Fruit fly (Drosophila melanogaster) whole organism, embryonic: ENCODE results near the gene Zw.

Experiments used
- Abd-B ChIP-seq: fragments of 200-800 bp; sonication (Bioruptor generic); optimal IDR thresholded peaks from 2 replicates; lab custom pipeline; 2018; ENCODE audit warnings: missing biosample characterization, mild to moderate bottlenecking, missing genetic modification characterization, moderate library complexity
- Blimp-1 ChIP-seq: fragments of 200-800 bp; sonication (Bioruptor generic); optimal IDR thresholded peaks from 3 replicates; lab custom pipeline; 2018; ENCODE audit warnings: missing biosample characterization, missing genetic modification characterization, mild to moderate bottlenecking, moderate library complexity, missing genetic modification reagents
- CG10267 ChIP-seq: fragments of 200-800 bp; sonication (Bioruptor generic); optimal IDR thresholded peaks from 2 replicates; lab custom pipeline; 2018; ENCODE audit warnings: missing biosample characterization, mild to moderate bottlenecking, missing genetic modification characterization, moderate library complexity
- CG11723 ChIP-seq: fragments of 200-800 bp; sonication (Bioruptor generic); optimal IDR thresholded peaks from 2 replicates; lab custom pipeline; 2017; ENCODE audit warnings: missing biosample characterization, mild to moderate bottlenecking, missing genetic modification characterization
- CG1233 ChIP-seq: fragments of 200-800 bp; sonication (Bioruptor generic); optimal IDR thresholded peaks from 4 replicates; lab custom pipeline; 2018; ENCODE audit warnings: missing biosample characterization, mild to moderate bottlenecking, missing genetic modification characterization
- CG12769 ChIP-seq: fragments of 200-800 bp; sonication (Bioruptor generic); optimal IDR thresholded peaks from 2 replicates; lab custom pipeline; 2019; ENCODE audit warnings: missing biosample characterization, mild to moderate bottlenecking, missing genetic modification characterization, moderate library complexity
- CG13775 ChIP-seq: fragments of 200-800 bp; sonication (Bioruptor generic); optimal IDR thresholded peaks from 3 replicates; lab custom pipeline; 2017; ENCODE audit warnings: missing biosample characterization, mild to moderate bottlenecking, missing genetic modification characterization
- CG15011 ChIP-seq: fragments of 200-800 bp; sonication (Bioruptor generic); optimal IDR thresholded peaks from 3 replicates; lab custom pipeline; 2018; ENCODE audit warnings: missing biosample characterization, mild to moderate bottlenecking, missing genetic modification characterization
- CG17186 ChIP-seq: fragments of 200-800 bp; sonication (Bioruptor generic); optimal IDR thresholded peaks from 3 replicates; lab custom pipeline; 2017; ENCODE audit warnings: missing biosample characterization, missing genetic modification reagents, missing genetic modification characterization
- CG32772 ChIP-seq: fragments of 200-800 bp; sonication (Bioruptor generic); IDR thresholded peaks from 2 replicates; pipeline ENCODE4 v1.3.6; 2022; ENCODE audit warnings: missing biosample characterization, missing genetic modification characterization
- CG33557 ChIP-seq: fragments of 200-800 bp; sonication (Bioruptor generic); optimal IDR thresholded peaks from 2 replicates; lab custom pipeline; 2019; ENCODE audit warnings: missing biosample characterization, mild to moderate bottlenecking, missing genetic modification characterization, moderate library complexity
- CG3407 ChIP-seq: fragments of 200-800 bp; sonication (Bioruptor generic); optimal IDR thresholded peaks from 2 replicates; lab custom pipeline; 2018; ENCODE audit warnings: missing biosample characterization, mild to moderate bottlenecking, missing genetic modification characterization
- CG6791 ChIP-seq: fragments of 200-800 bp; sonication (Bioruptor generic); IDR thresholded peaks from 3 replicates; pipeline ENCODE4 v1.3.6; 2022; ENCODE audit warnings: missing biosample characterization, missing genetic modification characterization; ENCODE audit not compliant: partially characterized antibody
- CG7271 ChIP-seq: fragments of 200-800 bp; sonication (Bioruptor generic); optimal IDR thresholded peaks from 2 replicates; lab custom pipeline; 2018; ENCODE audit warnings: missing biosample characterization, mild to moderate bottlenecking, missing genetic modification characterization, moderate library complexity
- CG8089 ChIP-seq: fragments of 200-800 bp; sonication (Bioruptor generic); optimal IDR thresholded peaks from 3 replicates; lab custom pipeline; 2016; ENCODE audit warnings: missing biosample characterization, missing genetic modification characterization
- CG8478 ChIP-seq: fragments of >200 bp; optimal IDR thresholded peaks from 2 replicates; lab custom pipeline; 2018
- CG9609 ChIP-seq: fragments of 200-800 bp; sonication (Bioruptor generic); optimal IDR thresholded peaks from 3 replicates; lab custom pipeline; 2016; ENCODE audit warnings: missing biosample characterization, missing genetic modification characterization
- CHES-1-like ChIP-seq: fragments of 200-800 bp; sonication (Bioruptor generic); optimal IDR thresholded peaks from 2 replicates; lab custom pipeline; 2016; ENCODE audit warnings: missing biosample characterization, missing genetic modification characterization
- Camta ChIP-seq: fragments of 200-800 bp; sonication (Bioruptor generic); optimal IDR thresholded peaks from 2 replicates; lab custom pipeline; 2016; ENCODE audit warnings: missing biosample characterization, missing genetic modification characterization
- Chrac-16 ChIP-seq: fragments of 200-800 bp; sonication (Bioruptor generic); optimal IDR thresholded peaks from 3 replicates; lab custom pipeline; 2016; ENCODE audit warnings: missing biosample characterization, missing genetic modification characterization
- ERR ChIP-seq: fragments of 200-800 bp; sonication (Bioruptor generic); optimal IDR thresholded peaks from 2 replicates; lab custom pipeline; 2016; ENCODE audit warnings: missing biosample characterization, missing genetic modification characterization
- HLH3B ChIP-seq: fragments of 200-800 bp; sonication (Bioruptor generic); IDR thresholded peaks from 2 replicates; pipeline ENCODE4 v1.3.6; 2022; ENCODE audit warnings: missing biosample characterization, missing genetic modification characterization
- Hey ChIP-seq: fragments of 200-800 bp; sonication (Bioruptor generic); optimal IDR thresholded peaks from 3 replicates; lab custom pipeline; 2018; ENCODE audit warnings: missing biosample characterization, mild to moderate bottlenecking, missing genetic modification characterization
- Hr51 ChIP-seq, 2 experiments: fragments of 200-800 bp; sonication (Bioruptor generic); optimal IDR thresholded peaks; 2 replicates in 1 of 2; 3 replicates in 1 of 2; lab custom pipeline; 2016 to 2018; ENCODE audit warnings: missing biosample characterization in 2 of 2, missing genetic modification characterization in 2 of 2, mild to moderate bottlenecking in 1 of 2, moderate library complexity in 1 of 2
- Hsf ChIP-seq: fragments of 200-800 bp; sonication (Bioruptor generic); optimal IDR thresholded peaks from 3 replicates; lab custom pipeline; 2016; ENCODE audit warnings: missing biosample characterization, missing genetic modification characterization
- Nf-YA ChIP-seq: fragments of 200-800 bp; sonication (Bioruptor generic); IDR thresholded peaks from 2 replicates; pipeline ENCODE4 v1.3.6; 2022; ENCODE audit warnings: missing biosample characterization, missing genetic modification characterization
- Side ChIP-seq: fragments of 200-800 bp; sonication (Bioruptor generic); optimal IDR thresholded peaks from 2 replicates; lab custom pipeline; 2016; ENCODE audit warnings: missing biosample characterization, missing genetic modification characterization
- Sox102F ChIP-seq: fragments of 200-800 bp; sonication (Bioruptor generic); optimal IDR thresholded peaks from 2 replicates; lab custom pipeline; 2018; ENCODE audit warnings: missing biosample characterization, mild to moderate bottlenecking, missing genetic modification characterization, moderate library complexity
- Spps ChIP-seq: fragments of 200-800 bp; sonication (Bioruptor generic); optimal IDR thresholded peaks from 2 replicates; lab custom pipeline; 2018; ENCODE audit warnings: missing biosample characterization, mild to moderate bottlenecking, missing genetic modification characterization
- Taf1 ChIP-seq: fragments of 200-800 bp; sonication (Bioruptor generic); IDR thresholded peaks from 2 replicates; pipeline ENCODE4 v1.3.6; 2022; ENCODE audit warnings: missing biosample characterization, missing genetic modification characterization
- YL-1 ChIP-seq: fragments of 200-800 bp; sonication (Bioruptor generic); optimal IDR thresholded peaks from 3 replicates; lab custom pipeline; 2017; ENCODE audit warnings: missing biosample characterization, mild to moderate bottlenecking, missing genetic modification characterization
- abd-A ChIP-seq: fragments of 200-800 bp; sonication (Bioruptor generic); optimal IDR thresholded peaks from 3 replicates; lab custom pipeline; 2019; ENCODE audit warnings: missing biosample characterization, mild to moderate bottlenecking, missing genetic modification characterization, moderate library complexity
- dysf ChIP-seq: fragments of 200-800 bp; sonication (Bioruptor generic); IDR thresholded peaks from 3 replicates; pipeline ENCODE4 v1.3.6; 2022; ENCODE audit warnings: missing biosample characterization, missing genetic modification characterization
- fru ChIP-seq: fragments of >200 bp; optimal IDR thresholded peaks from 2 replicates; lab custom pipeline; 2017
- hb ChIP-seq: fragments of 200-800 bp; sonication (Bioruptor generic); IDR thresholded peaks from 3 replicates; pipeline ENCODE4 v1.3.6; 2022; ENCODE audit warnings: missing biosample characterization, missing genetic modification characterization; ENCODE audit not compliant: partially characterized antibody
- ind ChIP-seq: fragments of 200-800 bp; sonication (Bioruptor generic); optimal IDR thresholded peaks from 3 replicates; lab custom pipeline; 2016; ENCODE audit warnings: missing biosample characterization, missing genetic modification characterization
- jumu ChIP-seq: fragments of 200-800 bp; sonication (Bioruptor generic); optimal IDR thresholded peaks from 3 replicates; lab custom pipeline; 2016; ENCODE audit warnings: missing biosample characterization, missing genetic modification characterization
- lbe ChIP-seq: fragments of 200-800 bp; sonication (Bioruptor generic); optimal IDR thresholded peaks from 2 replicates; lab custom pipeline; 2016; ENCODE audit warnings: missing biosample characterization, mild to moderate bottlenecking, missing genetic modification characterization
- otp ChIP-seq: fragments of 200-800 bp; sonication (Bioruptor generic); IDR thresholded peaks from 3 replicates; pipeline ENCODE4, ENCODE4 v1.3.6; 2022; ENCODE audit warnings: missing biosample characterization, missing genetic modification characterization
- pita ChIP-seq: fragments of 200-800 bp; sonication (Bioruptor generic); optimal IDR thresholded peaks from 2 replicates; lab custom pipeline; 2017; ENCODE audit warnings: missing biosample characterization, mild to moderate bottlenecking, missing genetic modification characterization
- pnt ChIP-seq: fragments of 200-800 bp; sonication (Bioruptor generic); optimal IDR thresholded peaks from 3 replicates; lab custom pipeline; 2016; ENCODE audit warnings: missing biosample characterization, missing genetic modification characterization
- row ChIP-seq: fragments of 200-800 bp; sonication (Bioruptor generic); IDR thresholded peaks from 3 replicates; pipeline ENCODE4 v1.3.6; 2022; ENCODE audit warnings: missing biosample characterization, missing genetic modification characterization
- sima ChIP-seq: fragments of 200-800 bp; sonication (Bioruptor generic); optimal IDR thresholded peaks from 2 replicates; lab custom pipeline; 2016; ENCODE audit warnings: missing biosample characterization, missing genetic modification characterization
- sisA ChIP-seq: fragments of 200-800 bp; sonication (Bioruptor generic); IDR thresholded peaks from 2 replicates; pipeline ENCODE4 v1.3.6; 2022; ENCODE audit warnings: missing biosample characterization, missing genetic modification characterization
- ssp ChIP-seq: fragments of 200-800 bp; sonication (Bioruptor generic); IDR thresholded peaks from 2 replicates; pipeline ENCODE4 v1.3.6; 2022; ENCODE audit warnings: missing biosample characterization, missing genetic modification characterization
- tin ChIP-seq: fragments of 200-800 bp; sonication (Bioruptor generic); optimal IDR thresholded peaks from 3 replicates; lab custom pipeline; 2016; ENCODE audit warnings: missing biosample characterization, missing genetic modification characterization
- trh ChIP-seq: fragments of 200-800 bp; sonication (Bioruptor generic); optimal IDR thresholded peaks from 2 replicates; lab custom pipeline; 2016; ENCODE audit warnings: missing biosample characterization, missing genetic modification characterization
- vvl ChIP-seq: fragments of 200-800 bp; sonication (Bioruptor generic); IDR thresholded peaks from 2 replicates; pipeline ENCODE4 v1.3.6; 2022; ENCODE audit warnings: missing biosample characterization, missing genetic modification characterization
- zfh1 ChIP-seq: fragments of 200-800 bp; sonication (Bioruptor generic); IDR thresholded peaks from 3 replicates; pipeline ENCODE4 v1.3.6; 2022; ENCODE audit warnings: missing biosample characterization, missing genetic modification characterization

Gene Zw

DNA sequence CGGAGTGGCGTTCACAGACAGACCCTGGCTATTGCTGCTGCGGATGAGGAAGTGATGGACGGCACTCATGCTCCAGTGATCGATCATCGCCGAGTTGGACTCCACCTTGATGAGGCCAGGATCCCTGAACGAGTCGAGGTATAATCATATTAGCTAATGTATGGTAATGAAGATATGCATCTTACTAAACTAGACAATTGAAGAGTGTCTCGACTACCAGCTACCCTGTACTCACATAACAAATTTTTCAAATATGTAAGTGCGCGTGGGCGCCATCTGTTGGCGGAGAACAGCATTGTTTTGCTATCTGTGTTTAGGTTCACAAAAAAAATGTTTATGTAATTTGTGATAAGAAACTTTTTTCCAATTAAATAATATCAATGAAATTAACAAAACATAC, 12.2 kb downstream of the Zw start (continued):
- TF ChIP-seq abd-A (no peak), Hsf (no peak), CG6791 (GFP tag; lab: Robert Waterston, UW) (peak; percentile 59; the same call in 1 of the 3 replicates), CG10267 (no peak)

- TF ChIP-seq ERR (GFP tag; lab: Kevin White, UChicago) (no peak), CG32772 (GFP tag; lab: Robert Waterston, UW) (no peak), CG8478 (lab: Kevin White, UChicago) (peak; percentile 83), Side (GFP tag; lab: Kevin White, UChicago) (peak; percentile 7), vvl (GFP tag; lab: Robert Waterston, UW) (no peak; the same call in 1 of the 2 replicates), CG17186 (peak; percentile 83), Nf-YA (GFP tag; lab: Robert Waterston, UW) (no peak), ssp (no peak; the same call in 1 of the 2 replicates), HLH3B (no peak), tin (GFP tag; lab: Kevin White, UChicago) (no peak), CG12769 (tag; lab: Kevin White, UChicago) (peak; percentile 37), fru (no peak), zfh1 (GFP tag; lab: Robert Waterston, UW) (no peak), CG15011 (GFP tag; lab: Kevin White, UChicago) (no peak), YL-1 (GFP tag; lab: Kevin White, UChicago) (peak; percentile 61), dysf (GFP tag; lab: Robert Waterston, UW) (no peak), Abd-B (GFP tag; lab: Kevin White, UChicago) (no peak), CG8089 (GFP tag; lab: Kevin White, UChicago) (no peak), pita (GFP tag; lab: Kevin White, UChicago) (no peak), CG1233 (GFP tag; lab: Kevin White, UChicago) (no peak), sisA (GFP tag; lab: Robert Waterston, UW) (no peak), hb (GFP tag; lab: Robert Waterston, UW) (peak; percentile 93), jumu (GFP tag; lab: Kevin White, UChicago) (peak; percentile 55), Chrac-16 (GFP tag; lab: Kevin White, UChicago) (no peak), CG13775 (GFP tag; lab: Kevin White, UChicago) (peak; percentile 16), CG7271 (tag; lab: Kevin White, UChicago) (no peak), ind (no peak), Sox102F (no peak), pnt (GFP tag; lab: Kevin White, UChicago) (no peak), Blimp-1 (no peak), Taf1 (GFP tag; lab: Robert Waterston, UW) (no peak), CHES-1-like (GFP tag; lab: Kevin White, UChicago) (peak; percentile 56), trh (GFP tag; lab: Kevin White, UChicago) (no peak), Spps (tag; lab: Kevin White, UChicago) (no peak), CG9609 (GFP tag; lab: Kevin White, UChicago) (peak; percentile 28), CG11723 (GFP tag; lab: Kevin White, UChicago) (no peak), sima (no peak), CG33557 (no peak), CG3407 (no peak), lbe (GFP tag; lab: Kevin White, UChicago) (peak; percentile 20), Camta (GFP tag; lab: Kevin White, UChicago) (peak; percentile 4), Hey (tag; lab: Kevin White, UChicago) (no peak), Hr51 (GFP tag; optimal IDR thresholded peaks at IDR 0.05; lab: Kevin White, UChicago) (no peak), otp (GFP tag; lab: Robert Waterston, UW) (no peak), CG10267 (peak; percentile 58), row (GFP tag; lab: Robert Waterston, UW) (peak; percentile 56)
Observed at dm6 chrX:19683040-19683875, 16.2 kb downstream of the Zw start, which contains the start of the genes dome and Ubqn. dome (minus strand) TSS chrX:19683518. Ubqn (plus strand) TSS chrX:19683808.
